Worm (Caenorhabditis elegans) whole organism, midembryonic: ENCODE measurements around the gene ten-1.

Experiments
- flt-1 ChIP-seq: fragments of 200-800 bp; sonication (Bioruptor generic); IDR thresholded peaks from 2 replicates; pipeline ENCODE4 v1.3.6; 2022; ENCODE audit warnings: missing genetic modification characterization, missing compliant biosample characterization
- klf-2 ChIP-seq: fragments of 200-800 bp; sonication (Bioruptor generic); conservative IDR thresholded peaks from 2 replicates; pipeline ENCODE4 v1.3.6; 2022; ENCODE audit warnings: missing genetic modification reagents, missing genetic modification characterization, missing compliant biosample characterization
- med-1 ChIP-seq: sonication (generic microtip); optimal IDR thresholded peaks from 2 replicates; lab custom pipeline; 2017; ENCODE audit warnings: missing genetic modification characterization, mild to moderate bottlenecking, missing compliant biosample characterization, antibody characterized with exemption, missing genetic modification reagents; ENCODE audit not compliant: insufficient read depth
- ref-1 ChIP-seq: fragments of 200-800 bp; sonication (Bioruptor generic); conservative IDR thresholded peaks from 2 replicates; pipeline ENCODE4 v1.3.6; 2022; ENCODE audit warnings: missing genetic modification reagents, missing genetic modification characterization, missing compliant biosample characterization
- tab-1 ChIP-seq: fragments of 200-800 bp; sonication (Bioruptor generic); IDR thresholded peaks from 2 replicates; pipeline ENCODE4 v1.3.6; 2022; ENCODE audit warnings: missing genetic modification characterization, missing compliant biosample characterization
- ztf-23 ChIP-seq: fragments of 200-800 bp; sonication (Bioruptor generic); IDR thresholded peaks from 2 replicates; pipeline ENCODE4 v1.3.6; 2022; ENCODE audit warnings: missing genetic modification reagents, missing genetic modification characterization, missing compliant biosample characterization
- ztf-29 ChIP-seq: fragments of 200-800 bp; sonication (Bioruptor generic); IDR thresholded peaks from 2 replicates; pipeline ENCODE4 v1.3.6; 2022; ENCODE audit warnings: missing genetic modification reagents, missing genetic modification characterization, missing compliant biosample characterization

DNA sequence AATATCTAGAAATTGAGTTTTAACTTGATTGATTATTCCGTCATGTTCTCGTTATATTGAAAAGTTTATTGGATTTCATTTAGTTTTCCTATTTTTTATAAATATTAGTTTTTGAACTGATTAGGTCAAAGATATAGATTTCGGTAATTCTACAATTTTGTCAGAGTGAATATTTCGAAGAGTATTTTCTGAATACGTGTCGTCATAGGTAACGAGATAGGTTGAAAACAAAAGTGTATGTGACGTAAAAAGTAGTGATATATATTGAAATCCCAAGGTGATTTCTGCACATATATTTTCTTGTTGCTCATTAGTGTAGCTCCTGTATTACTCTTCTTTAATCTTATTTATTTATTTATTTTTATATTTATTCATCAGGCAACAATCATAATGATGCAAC is 60.1 kb downstream of the ten-1 start, which contains the start of gene K04C2.7:
- no peak for TF ChIP-seq ztf-29 (GFP tag; lab: Robert Waterston, UW)
- TF ChIP-seq tab-1 = no peak
- TF ChIP-seq ztf-23 = no peak
- TF ChIP-seq klf-2 (GFP tag; lab: Robert Waterston, UW) = no peak
- TF ChIP-seq med-1 (GFP tag; lab: Kevin White, UChicago) = no peak
- TF ChIP-seq flt-1 (GFP tag; lab: Robert Waterston, UW) = no peak
- TF ChIP-seq ref-1 (GFP tag; lab: Robert Waterston, UW) = no peak
